Fruit fly (Drosophila melanogaster) whole organism, wandering third instar larva: ENCODE measurements around the gene fax.

Experiments used
- Abd-B ChIP-seq: fragments of >200 bp; optimal IDR thresholded peaks from 2 replicates; lab custom pipeline; 2017; ENCODE audit warnings: missing biosample characterization, missing genetic modification characterization
- CG9705 ChIP-seq: fragments of 200-800 bp; sonication (Bioruptor generic); optimal IDR thresholded peaks from 2 replicates; lab custom pipeline; 2018; ENCODE audit warnings: missing biosample characterization, mild to moderate bottlenecking, missing genetic modification characterization
- Dfd ChIP-seq: fragments of >200 bp; optimal IDR thresholded peaks from 2 replicates; lab custom pipeline; 2017; ENCODE audit warnings: missing biosample characterization, missing genetic modification characterization
- Dif ChIP-seq: fragments of 200-275, 200-300 bp; sonication (Bioruptor generic); optimal IDR thresholded peaks from 2 replicates; lab custom pipeline; 2018; ENCODE audit warnings: missing biosample characterization, missing genetic modification characterization; ENCODE audit not compliant: partially characterized antibody
- HLH106 ChIP-seq: fragments of 200-800 bp; optimal IDR thresholded peaks from 3 replicates; lab custom pipeline; 2019; ENCODE audit warnings: missing biosample characterization, mild to moderate bottlenecking, missing genetic modification characterization, moderate library complexity
- Hnf4 ChIP-seq: fragments of 200-800 bp; sonication (Bioruptor generic); optimal IDR thresholded peaks from 2 replicates; lab custom pipeline; 2016; ENCODE audit warnings: missing biosample characterization, mild to moderate bottlenecking, missing genetic modification characterization
- Hr78 ChIP-seq: fragments of >200 bp; optimal IDR thresholded peaks from 2 replicates; lab custom pipeline; 2017; ENCODE audit warnings: missing biosample characterization, missing genetic modification characterization
- Jra ChIP-seq: sonication (Bioruptor generic); optimal IDR thresholded peaks from 2 replicates; lab custom pipeline; 2016; ENCODE audit warnings: missing biosample characterization, missing genetic modification characterization
- Mio ChIP-seq: sonication (Bioruptor generic); optimal IDR thresholded peaks from 2 replicates; lab custom pipeline; 2016; ENCODE audit warnings: missing biosample characterization, missing genetic modification characterization
- Myc ChIP-seq: fragments of >200 bp; optimal IDR thresholded peaks from 2 replicates; lab custom pipeline; 2017
- N ChIP-seq: fragments of >200 bp; optimal IDR thresholded peaks from 2 replicates; lab custom pipeline; 2018; ENCODE audit warnings: missing biosample characterization, missing external identifiers, missing genetic modification characterization
- Rel ChIP-seq, 2 experiments: fragments of 200-800 bp; sonication (Bioruptor generic) in 1 of 2; optimal IDR thresholded peaks; 2 replicates in 1 of 2; 3 replicates in 1 of 2; lab custom pipeline; 2016 to 2019; ENCODE audit warnings: mild to moderate bottlenecking in 2 of 2, missing biosample characterization in 2 of 2, missing genetic modification characterization in 2 of 2, moderate library complexity in 1 of 2
- Vsx2 ChIP-seq: fragments of 200-300, 225-300 bp; sonication (Bioruptor generic); optimal IDR thresholded peaks from 2 replicates; lab custom pipeline; 2018; ENCODE audit warnings: missing biosample characterization, missing genetic modification characterization; ENCODE audit not compliant: partially characterized antibody
- br ChIP-seq: fragments of 200-800 bp; sonication (Bioruptor generic); optimal IDR thresholded peaks from 2 replicates; lab custom pipeline; 2016; ENCODE audit warnings: missing biosample characterization, missing genetic modification characterization
- dl ChIP-seq, 2 experiments: fragments of 175-275, 200-275 bp in 1 of 2; fragments of 200-275 bp in 1 of 2; sonication (Bioruptor generic); optimal IDR thresholded peaks; lab custom pipeline; 2018; ENCODE audit warnings: mild to moderate bottlenecking in 2 of 2, missing biosample characterization in 2 of 2, missing genetic modification characterization in 2 of 2, moderate library complexity in 2 of 2; ENCODE audit not compliant: partially characterized antibody in 2 of 2, insufficient read depth in 1 of 2
- dmrt93B ChIP-seq: fragments of 200-800 bp; sonication (Bioruptor generic); optimal IDR thresholded peaks from 2 replicates; lab custom pipeline; 2018; ENCODE audit warnings: missing biosample characterization, mild to moderate bottlenecking, missing genetic modification characterization
- dsf ChIP-seq: sonication (Bioruptor generic); optimal IDR thresholded peaks from 2 replicates; lab custom pipeline; 2016; ENCODE audit warnings: missing biosample characterization, missing genetic modification characterization, borderline replicate concordance
- ey ChIP-seq: fragments of 200-800 bp; sonication (Bioruptor generic); optimal IDR thresholded peaks from 2 replicates; lab custom pipeline; 2016; ENCODE audit warnings: missing biosample characterization, missing genetic modification characterization
- foxo ChIP-seq, 2 experiments: fragments of 200-800 bp; sonication (Bioruptor generic); optimal IDR thresholded peaks; 2 replicates in 1 of 2; 3 replicates in 1 of 2; lab custom pipeline; 2016 to 2017; ENCODE audit warnings: missing biosample characterization in 2 of 2, missing genetic modification characterization in 2 of 2
- fru ChIP-seq: fragments of 200-800 bp; sonication (Bioruptor generic); optimal IDR thresholded peaks from 3 replicates; lab custom pipeline; 2016; ENCODE audit warnings: missing biosample characterization, mild to moderate bottlenecking, missing genetic modification characterization
- h ChIP-seq: fragments of 200-800 bp; sonication (Bioruptor generic); optimal IDR thresholded peaks from 3 replicates; lab custom pipeline; 2016; ENCODE audit warnings: missing biosample characterization, mild to moderate bottlenecking, missing genetic modification characterization
- jim ChIP-seq: fragments of 175-275, 200-325 bp; sonication (Bioruptor generic); optimal IDR thresholded peaks from 2 replicates; lab custom pipeline; 2016; ENCODE audit warnings: missing biosample characterization, mild to moderate bottlenecking, missing genetic modification characterization
- lola ChIP-seq: fragments of >200 bp; optimal IDR thresholded peaks from 2 replicates; lab custom pipeline; 2017; ENCODE audit warnings: missing biosample characterization, missing genetic modification characterization
- pan ChIP-seq: fragments of >200 bp; optimal IDR thresholded peaks from 2 replicates; lab custom pipeline; 2017
- psq ChIP-seq: fragments of 200-800 bp; sonication (Bioruptor generic); optimal IDR thresholded peaks from 3 replicates; lab custom pipeline; 2017; ENCODE audit warnings: missing biosample characterization, mild to moderate bottlenecking, missing genetic modification characterization, moderate library complexity
- rgr ChIP-seq: fragments of 200-800 bp; sonication (Bioruptor generic); optimal IDR thresholded peaks from 3 replicates; lab custom pipeline; 2016; ENCODE audit warnings: missing biosample characterization, mild to moderate bottlenecking, missing genetic modification characterization
- sv ChIP-seq: fragments of 200-800 bp; sonication (Bioruptor generic); optimal IDR thresholded peaks from 3 replicates; lab custom pipeline; 2016; ENCODE audit warnings: missing biosample characterization, missing genetic modification characterization
- usp ChIP-seq: fragments of >200 bp; optimal IDR thresholded peaks from 2 replicates; lab custom pipeline; 2017; ENCODE audit warnings: missing biosample characterization, missing genetic modification characterization
- woc ChIP-seq: sonication (Bioruptor generic); optimal IDR thresholded peaks from 2 replicates; lab custom pipeline; 2016; ENCODE audit warnings: missing biosample characterization, mild to moderate bottlenecking, missing genetic modification characterization

Gene fax

dm6 chr3L:16407815-16408608 is 3.6 kb downstream of the fax start:
- TF ChIP-seq Dif (GFP tag; lab: Kevin White, UChicago) (peak; percentile 71), Hr78 (GFP tag; lab: Kevin White, UChicago) (no peak), Dfd (no peak), sv (GFP tag; lab: Kevin White, UChicago) (no peak), br (GFP tag; lab: Kevin White, UChicago) (no peak), dl (GFP tag; optimal IDR thresholded peaks at IDR 0.05; lab: Kevin White, UChicago; ENCODE audit: insufficient read depth in 1 of 2, partially characterized antibody in 2 of 2) (peak; percentile 60), usp (GFP tag; lab: Kevin White, UChicago) (no peak), h (no peak), Vsx2 (no peak), dmrt93B (GFP tag; lab: Kevin White, UChicago) (no peak), fru (GFP tag; lab: Kevin White, UChicago) (peak; percentile 31)
- TF ChIP-seq, all 38 proteins: peak for 3

dm6 chr3L:16402253-16402652 is 9.4 kb downstream of the fax start:
- TF ChIP-seq foxo (GFP tag; optimal IDR thresholded peaks at IDR 0.05; lab: Kevin White, UChicago) = no peak
- TF ChIP-seq ey (GFP tag; lab: Kevin White, UChicago) = no peak
- no peak for TF ChIP-seq dmrt93B (GFP tag; lab: Kevin White, UChicago)
- no peak for TF ChIP-seq lola (GFP tag; lab: Kevin White, UChicago)
- TF ChIP-seq CG9705 (GFP tag; lab: Kevin White, UChicago) = no peak
- no peak for TF ChIP-seq Hnf4 (GFP tag; lab: Kevin White, UChicago)
- TF ChIP-seq rgr = no peak
- no peak for TF ChIP-seq jim (GFP tag; lab: Kevin White, UChicago)
- no peak for TF ChIP-seq Dfd
- TF ChIP-seq pan (lab: Kevin White, UChicago) = no peak
- TF ChIP-seq sv (GFP tag; lab: Kevin White, UChicago) = no peak
- no peak for TF ChIP-seq usp (GFP tag; lab: Kevin White, UChicago)
- no peak for TF ChIP-seq Vsx2
- TF ChIP-seq Hr78 (GFP tag; lab: Kevin White, UChicago) = no peak
- no peak for TF ChIP-seq dsf (GFP tag; lab: Kevin White, UChicago)
- TF ChIP-seq N = no peak
- no peak for TF ChIP-seq h
- no peak for TF ChIP-seq Abd-B
- no peak for TF ChIP-seq Dif (GFP tag; lab: Kevin White, UChicago)
- TF ChIP-seq HLH106 = no peak

- TF ChIP-seq ey (GFP tag; lab: Kevin White, UChicago) (no peak), Jra (GFP tag; lab: Kevin White, UChicago) (no peak)
Measured at dm6 chr3L:16400175-16400574, 11.5 kb downstream of the fax start, which contains the start of gene CG44836. TSS of gene CG44836 (minus strand) at chr3L:16400275.

dm6 chr3L:16394506-16394905 is 17.1 kb downstream of the fax start, which contains the start of gene Gagr:
TSS of gene Gagr (plus strand) at chr3L:16394586.
- TF ChIP-seq Dif (GFP tag; lab: Kevin White, UChicago) (no peak), Myc (lab: Kevin White, UChicago) (no peak), CG9705 (GFP tag; lab: Kevin White, UChicago) (no peak), HLH106 (no peak), Rel (GFP tag; optimal IDR thresholded peaks at IDR 0.05; lab: Kevin White, UChicago) (no peak), Rel (tag; optimal IDR thresholded peaks at IDR 0.05; lab: Kevin White, UChicago) (peak; percentile 5), dsf (GFP tag; lab: Kevin White, UChicago) (no peak), usp (GFP tag; lab: Kevin White, UChicago) (no peak), foxo (GFP tag; optimal IDR thresholded peaks at IDR 0.05; lab: Kevin White, UChicago) (no peak)
- TF ChIP-seq, all 38 proteins: peak for 1

- TF ChIP-seq Rel (GFP tag; optimal IDR thresholded peaks at IDR 0.05; lab: Kevin White, UChicago) (no peak), Rel (tag; optimal IDR thresholded peaks at IDR 0.05; lab: Kevin White, UChicago) (peak; percentile 11), sv (GFP tag; lab: Kevin White, UChicago) (no peak)
Measured at dm6 chr3L:16393700-16394099, 17.9 kb downstream of the fax start.

dm6 chr3L:16392874-16393273 is 18.8 kb downstream of the fax start:
- TF ChIP-seq h (no peak), CG9705 (GFP tag; lab: Kevin White, UChicago) (no peak), sv (GFP tag; lab: Kevin White, UChicago) (no peak), Jra (GFP tag; lab: Kevin White, UChicago) (no peak), Rel (GFP tag; optimal IDR thresholded peaks at IDR 0.05; lab: Kevin White, UChicago) (no peak), Rel (tag; optimal IDR thresholded peaks at IDR 0.05; lab: Kevin White, UChicago) (no peak), psq (GFP tag; lab: Kevin White, UChicago) (no peak), Mio (no peak), dmrt93B (GFP tag; lab: Kevin White, UChicago) (no peak), fru (GFP tag; lab: Kevin White, UChicago) (no peak), woc (GFP tag; lab: Kevin White, UChicago) (no peak)
